Comparison of ENCODE assay signal across 6 worm cellular contexts in the genomic region with DNA sequence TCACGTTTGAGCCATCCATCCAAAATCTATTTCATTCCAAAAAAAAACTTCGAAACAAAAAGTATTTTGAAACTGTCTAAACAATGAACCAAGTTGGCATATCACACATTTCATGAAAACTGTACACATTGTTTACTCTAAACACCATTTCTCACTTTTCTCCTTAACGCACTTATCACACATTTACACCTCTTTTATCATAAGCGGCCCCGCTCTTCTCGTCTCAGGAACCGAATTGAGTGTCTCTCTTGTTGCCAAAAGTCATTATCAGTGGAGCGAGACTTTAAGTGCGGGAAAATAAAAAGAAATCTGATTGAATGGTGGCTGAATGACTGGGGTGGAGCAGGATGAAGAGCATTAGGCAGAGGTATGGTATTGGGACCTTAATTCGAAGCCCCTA.
TF ChIP-seq lines count a peak whose summit lies in the region.

No protein-coding gene starts in this region.

TF ChIP-seq in whole organism, L1 larva, 84 proteins besides CTCF, POLR2A, EP300 and RAD21:
- no peak for TF ChIP-seq nhr-71 (tag; optimal IDR thresholded peaks at IDR 0.05; lab: Kevin White, UChicago)
- TF ChIP-seq nhr-47 (tag; optimal IDR thresholded peaks at IDR 0.05; lab: Kevin White, UChicago): no peak
- TF ChIP-seq lir-3 (tag; optimal IDR thresholded peaks at IDR 0.05; lab: Kevin White, UChicago; ENCODE audit: poor library complexity): no peak
- TF ChIP-seq elt-2 (tag; optimal IDR thresholded peaks at IDR 0.05; lab: Kevin White, UChicago): peak; percentile 57

TF ChIP-seq in whole organism, L2 larva, 48 proteins besides CTCF, POLR2A, EP300 and RAD21:
- TF ChIP-seq fos-1 (tag; optimal IDR thresholded peaks at IDR 0.05; lab: Kevin White, UChicago) (peak; percentile 39), sma-3 (GFP tag; optimal IDR thresholded peaks at IDR 0.05; lab: Kevin White, UChicago) (no peak)
TF ChIP-seq in whole organism, L2 larva: peak in this region for 1.

TF ChIP-seq in whole organism, L3 larva, 47 proteins besides CTCF, POLR2A, EP300 and RAD21:
- TF ChIP-seq zag-1 (tag; optimal IDR thresholded peaks at IDR 0.05; lab: Kevin White, UChicago) (no peak), elt-2 (tag; optimal IDR thresholded peaks at IDR 0.05; lab: Kevin White, UChicago) (peak; percentile 60), nhr-76 (tag; optimal IDR thresholded peaks at IDR 0.05; lab: Kevin White, UChicago) (no peak), pha-4 (tag; optimal IDR thresholded peaks at IDR 0.05; lab: Kevin White, UChicago) (peak; percentile 15)
TF ChIP-seq in whole organism, L3 larva: peak in this region for 2.

TF ChIP-seq in whole organism, L4 larva, 104 proteins besides CTCF, POLR2A, EP300 and RAD21:
- TF ChIP-seq hlh-11 (tag; optimal IDR thresholded peaks at IDR 0.05; lab: Kevin White, UChicago) (peak; percentile 29), nhr-28 (tag; optimal IDR thresholded peaks at IDR 0.05; lab: Kevin White, UChicago) (peak; percentile 12), hlh-30 (tag; optimal IDR thresholded peaks at IDR 0.05; lab: Kevin White, UChicago; ENCODE audit: insufficient read depth) (no peak), daf-16 (GFP tag; optimal IDR thresholded peaks at IDR 0.05; lab: Kevin White, UChicago) (no peak), daf-16 (tag; optimal IDR thresholded peaks at IDR 0.05; lab: Kevin White, UChicago) (peak; percentile 92), dmd-6 (GFP tag; IDR thresholded peaks at IDR 0.05; lab: Robert Waterston, UW) (peak; percentile 53), Y105C5A.15 (GFP tag; IDR thresholded peaks at IDR 0.05; lab: Robert Waterston, UW) (no peak), nhr-48 (tag; optimal IDR thresholded peaks at IDR 0.05; lab: Kevin White, UChicago) (no peak), php-3 (GFP tag; IDR thresholded peaks at IDR 0.05; lab: Robert Waterston, UW) (0 out of 2 replicates have a peak, but pooled peaks have one; percentile 19), saeg-2 (GFP tag; IDR thresholded peaks at IDR 0.05; lab: Robert Waterston, UW) (no peak), pqm-1 (tag; optimal IDR thresholded peaks at IDR 0.05; lab: Kevin White, UChicago) (peak; percentile 45), gei-8 (GFP tag; optimal IDR thresholded peaks at IDR 0.05; lab: Kevin White, UChicago) (no peak), nhr-25 (tag; optimal IDR thresholded peaks at IDR 0.05; lab: Kevin White, UChicago; ENCODE audit: borderline replicate concordance, insufficient read depth) (no peak), T20F7.1 (GFP tag; optimal IDR thresholded peaks at IDR 0.05; lab: Kevin White, UChicago) (no peak)

TF ChIP-seq in whole organism, late embryonic, 69 proteins besides CTCF, POLR2A, EP300 and RAD21:
- no peak for TF ChIP-seq che-1 (tag; optimal IDR thresholded peaks at IDR 0.05; lab: Kevin White, UChicago)
- peak; percentile 60 for TF ChIP-seq elt-2 (tag; optimal IDR thresholded peaks at IDR 0.05; lab: Kevin White, UChicago)
- no peak for TF ChIP-seq F13H6.1 (tag; optimal IDR thresholded peaks at IDR 0.05; lab: Kevin White, UChicago)
- TF ChIP-seq mec-3 (tag; optimal IDR thresholded peaks at IDR 0.05; lab: Kevin White, UChicago; ENCODE audit: borderline replicate concordance): no peak
- TF ChIP-seq pax-1 (tag; optimal IDR thresholded peaks at IDR 0.05; lab: Kevin White, UChicago): peak; percentile 42

TF ChIP-seq in whole organism, young adult, 124 proteins besides CTCF, POLR2A, EP300 and RAD21:
- TF ChIP-seq nfya-2 (GFP tag; IDR thresholded peaks at IDR 0.05; lab: Robert Waterston, UW): no peak
- TF ChIP-seq nhr-80 (tag; optimal IDR thresholded peaks at IDR 0.05; lab: Kevin White, UChicago): peak; percentile 55
- TF ChIP-seq dox-1 (GFP tag; IDR thresholded peaks at IDR 0.05; lab: Robert Waterston, UW): 0 out of 2 replicates have a peak, but pooled peaks have one; percentile 20
